Worm (Caenorhabditis elegans): Measurements from ENCODE around the gene rfs-1.

The rfs-1 gene

DNA sequence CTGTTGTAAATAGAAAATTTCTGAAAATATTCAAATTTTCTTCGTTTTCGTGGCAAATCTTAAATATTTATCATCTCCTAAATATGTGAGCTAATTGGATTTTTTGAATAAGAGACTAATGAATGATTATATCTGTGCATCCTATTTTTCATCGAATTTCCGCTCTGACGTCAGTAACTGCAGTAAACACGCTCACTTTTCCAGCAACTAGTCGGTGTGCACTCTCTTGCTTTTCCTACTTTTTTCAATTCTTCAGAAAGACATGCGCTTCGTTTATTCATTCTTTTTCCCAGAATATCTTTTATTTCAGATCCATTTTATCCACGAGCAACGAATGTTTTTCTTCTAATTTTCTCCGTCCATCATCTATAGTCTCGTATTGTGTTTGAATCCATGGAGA, 3.2 kb downstream of the rfs-1 start:
- TF ChIP-seq eor-1 (tag; optimal IDR thresholded peaks at IDR 0.05) = no peak
- no peak for TF ChIP-seq elt-3 (tag; optimal IDR thresholded peaks at IDR 0.05)
- no peak for TF ChIP-seq nhr-25 (tag; optimal IDR thresholded peaks at IDR 0.05)
- TF ChIP-seq fkh-2 (tag; optimal IDR thresholded peaks at IDR 0.05) = no peak
- no peak for TF ChIP-seq pqm-1 (tag; optimal IDR thresholded peaks at IDR 0.05)
- no peak for TF ChIP-seq lin-39 (tag; optimal IDR thresholded peaks at IDR 0.05)
- peak; percentile 32 for TF ChIP-seq nhr-11 (tag; optimal IDR thresholded peaks at IDR 0.05)
- TF ChIP-seq elt-1 (tag; optimal IDR thresholded peaks at IDR 0.05) = no peak
- TF ChIP-seq zag-1 (tag; optimal IDR thresholded peaks at IDR 0.05) = no peak
- TF ChIP-seq skn-1 (tag; optimal IDR thresholded peaks at IDR 0.05) = no peak
- TF ChIP-seq aly-2 (tag; optimal IDR thresholded peaks at IDR 0.05) = no peak
- no peak for TF ChIP-seq ama-1 (optimal IDR thresholded peaks at IDR 0.05)
- no peak for TF ChIP-seq ceh-16 (tag; optimal IDR thresholded peaks at IDR 0.05)
- no peak for TF ChIP-seq ceh-82 (tag; optimal IDR thresholded peaks at IDR 0.05)
- peak; percentile 12 for TF ChIP-seq nfya-1 (tag; optimal IDR thresholded peaks at IDR 0.05; ENCODE audit: insufficient read depth)
- TF ChIP-seq ceh-28 (tag; optimal IDR thresholded peaks at IDR 0.05) = no peak
- no peak for TF ChIP-seq tbx-2 (tag; optimal IDR thresholded peaks at IDR 0.05)
- no peak for TF ChIP-seq unc-39 (tag; optimal IDR thresholded peaks at IDR 0.05)

DNA sequence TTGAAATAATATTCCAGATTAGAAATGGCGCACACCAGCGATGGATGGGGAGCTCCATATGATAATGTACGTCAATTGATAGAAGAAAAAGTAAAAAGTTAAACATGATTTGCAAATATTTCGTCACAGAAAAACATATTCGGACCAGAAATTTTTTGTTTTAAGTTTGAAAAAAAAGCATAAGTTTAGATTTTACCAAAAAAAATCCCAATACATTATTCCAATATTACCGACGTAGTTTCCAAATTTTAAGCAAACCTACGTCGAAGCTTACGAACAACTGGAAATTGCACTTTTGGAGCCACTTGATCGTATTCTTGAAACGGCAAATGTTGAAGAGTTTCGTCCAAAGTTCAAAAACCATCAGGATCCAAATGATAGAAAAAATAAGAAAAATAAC, 6.4 kb downstream of the rfs-1 start, which contains the start of gene henn-1:
Gene henn-1 (plus strand): TSS at position 18 of the 400 bp plus-strand sequence.
- peak; percentile 28 for TF ChIP-seq pha-4 (tag; optimal IDR thresholded peaks at IDR 0.05)
- TF ChIP-seq ama-1 (optimal IDR thresholded peaks at IDR 0.05) = no peak
- peak; percentile 29 for TF ChIP-seq nhr-23 (tag; optimal IDR thresholded peaks at IDR 0.05)
- TF ChIP-seq nhr-237 (tag; optimal IDR thresholded peaks at IDR 0.05) = no peak

DNA sequence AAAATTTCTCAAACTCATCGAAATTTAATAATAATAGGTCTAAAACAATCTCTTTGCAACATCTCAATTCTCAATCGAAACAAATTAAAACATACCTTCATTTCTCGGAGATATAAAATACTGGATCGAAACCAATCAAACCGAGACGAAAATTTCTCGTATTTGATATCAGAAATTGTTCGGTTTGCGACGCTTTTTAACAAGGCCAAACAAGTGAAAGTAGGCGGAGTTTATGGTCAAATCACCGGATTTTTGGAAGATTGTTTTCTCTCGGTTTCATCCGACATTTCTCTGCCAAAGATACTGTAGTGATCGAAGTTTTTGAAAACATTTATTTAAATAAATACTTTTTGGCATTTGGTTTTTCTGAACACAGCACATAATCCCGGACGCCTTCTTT, 9.1 kb downstream of the rfs-1 start, which contains the start of gene C02F5.14:
Gene C02F5.14 (minus strand): TSS at position 157 of the 400 bp plus-strand sequence.
- peak; percentile 4 for TF ChIP-seq nhr-23 (tag; optimal IDR thresholded peaks at IDR 0.05)
- TF ChIP-seq fkh-2 (tag; optimal IDR thresholded peaks at IDR 0.05) = no peak

DNA sequence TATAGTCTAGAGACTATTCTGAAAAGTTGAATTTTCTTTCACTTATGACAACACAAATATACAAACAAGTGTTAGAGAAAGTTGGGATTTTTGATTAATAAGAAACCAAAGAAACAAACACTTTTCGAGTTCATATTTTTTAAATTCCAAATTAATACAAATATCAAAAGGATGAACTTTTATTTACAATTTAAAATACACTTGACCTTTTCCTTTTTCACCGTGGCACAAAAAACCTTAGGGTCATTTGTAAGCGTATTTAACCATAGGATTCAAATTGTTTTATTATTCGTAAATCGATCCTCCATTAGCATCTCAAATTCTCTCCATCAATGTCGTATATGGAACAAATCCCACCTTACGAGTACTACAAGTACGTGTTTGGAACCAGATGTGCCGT, 9.6 kb downstream of the rfs-1 start, which contains the start of gene C02F5.5:
Gene C02F5.5 (plus strand): TSS at position 301 of the 400 bp plus-strand sequence.
- TF ChIP-seq nfya-1 (tag; optimal IDR thresholded peaks at IDR 0.05; ENCODE audit: insufficient read depth) = no peak
- no peak for TF ChIP-seq skn-1 (tag; optimal IDR thresholded peaks at IDR 0.05)
- TF ChIP-seq egl-5 (tag; optimal IDR thresholded peaks at IDR 0.05) = no peak
- TF ChIP-seq fos-1 (tag; optimal IDR thresholded peaks at IDR 0.05) = no peak
- no peak for TF ChIP-seq mdl-1 (tag; optimal IDR thresholded peaks at IDR 0.05)
- no peak for TF ChIP-seq fkh-10 (GFP tag; optimal IDR thresholded peaks at IDR 0.05)
- TF ChIP-seq nhr-12 (tag; optimal IDR thresholded peaks at IDR 0.05) = no peak
- TF ChIP-seq fkh-2 (tag; optimal IDR thresholded peaks at IDR 0.05) = no peak
- TF ChIP-seq ceh-82 (tag; optimal IDR thresholded peaks at IDR 0.05) = no peak
- TF ChIP-seq ama-1 (optimal IDR thresholded peaks at IDR 0.05) = no peak
- no peak for TF ChIP-seq nhr-67 (tag; optimal IDR thresholded peaks at IDR 0.05)
- TF ChIP-seq nhr-23 (tag; optimal IDR thresholded peaks at IDR 0.05) = no peak
- no peak for TF ChIP-seq aly-2 (tag; optimal IDR thresholded peaks at IDR 0.05)
- TF ChIP-seq ceh-16 (tag; optimal IDR thresholded peaks at IDR 0.05) = no peak
- TF ChIP-seq zag-1 (tag; optimal IDR thresholded peaks at IDR 0.05) = no peak
- TF ChIP-seq elt-2 (tag; optimal IDR thresholded peaks at IDR 0.05) = no peak
- no peak for TF ChIP-seq mml-1 (tag; optimal IDR thresholded peaks at IDR 0.05)
- no peak for TF ChIP-seq snpc-4 (tag; optimal IDR thresholded peaks at IDR 0.05)
- no peak for TF ChIP-seq ceh-9 (tag; optimal IDR thresholded peaks at IDR 0.05)

DNA sequence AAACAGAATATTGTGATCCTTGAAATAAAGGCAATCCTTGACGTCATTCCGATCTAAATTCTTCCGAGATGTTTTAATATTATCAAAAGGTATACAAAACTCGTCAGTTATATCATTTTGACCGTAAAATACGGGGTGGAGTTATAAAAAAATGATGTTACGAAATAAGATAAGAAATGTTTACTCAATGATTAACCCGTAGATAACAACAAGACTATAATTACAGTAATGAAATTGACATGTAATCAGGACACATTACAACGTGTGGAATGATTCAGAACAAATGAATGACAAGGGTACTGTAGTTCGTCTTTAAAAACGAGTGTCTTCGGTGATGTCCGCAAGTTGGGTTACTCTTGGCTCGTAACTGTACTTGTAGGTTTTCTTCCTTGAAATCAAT, 11.5 kb downstream of the rfs-1 start, which contains the start of gene tsp-2:
Gene tsp-2 (minus strand): TSS at position 109 of the 400 bp plus-strand sequence.
- TF ChIP-seq ceh-28 (tag; optimal IDR thresholded peaks at IDR 0.05) = no peak
- TF ChIP-seq pha-4 (tag; optimal IDR thresholded peaks at IDR 0.05) = peak; percentile 69
- peak; percentile 86 for TF ChIP-seq pqm-1 (tag; optimal IDR thresholded peaks at IDR 0.05)
- peak; percentile 86 for TF ChIP-seq elt-2 (tag; optimal IDR thresholded peaks at IDR 0.05)
- no peak for TF ChIP-seq nhr-237 (tag; optimal IDR thresholded peaks at IDR 0.05)
- TF ChIP-seq jun-1 (tag; optimal IDR thresholded peaks at IDR 0.05) = peak; percentile 49

DNA sequence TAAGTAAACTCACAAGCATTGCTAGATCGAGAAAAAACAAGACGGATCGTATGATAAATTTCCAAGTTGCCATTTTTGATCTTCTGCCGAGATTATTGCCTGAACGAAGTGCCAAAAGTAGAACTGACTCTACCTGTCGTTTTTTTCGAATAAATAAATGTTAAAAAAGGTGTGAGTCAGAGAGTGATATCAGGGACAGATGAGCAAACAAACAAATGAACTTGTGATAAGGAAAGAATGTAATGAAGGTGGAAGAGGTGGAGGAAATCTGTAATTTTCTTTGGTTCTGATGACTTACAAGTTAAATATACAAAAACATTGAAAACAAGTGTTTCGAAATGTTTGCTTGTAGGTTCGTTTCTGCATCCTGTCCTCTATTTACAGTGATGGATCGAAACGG, 13.0 kb downstream of the rfs-1 start, which contains the start of gene tsp-1:
Gene tsp-1 (minus strand): TSS at position 99 of the 400 bp plus-strand sequence.
- TF ChIP-seq ceh-16 (tag; optimal IDR thresholded peaks at IDR 0.05) (no peak), nhr-43 (tag; optimal IDR thresholded peaks at IDR 0.05; ENCODE audit: poor library complexity, severe bottlenecking) (no peak), R02D3.7 (tag; optimal IDR thresholded peaks at IDR 0.05) (no peak), hmg-11 (tag; optimal IDR thresholded peaks at IDR 0.05) (no peak), pha-4 (tag; optimal IDR thresholded peaks at IDR 0.05) (peak; percentile 21), mml-1 (tag; optimal IDR thresholded peaks at IDR 0.05) (no peak), elt-2 (tag; optimal IDR thresholded peaks at IDR 0.05) (peak; percentile 35), nfya-1 (tag; optimal IDR thresholded peaks at IDR 0.05; ENCODE audit: insufficient read depth) (no peak), pqm-1 (tag; optimal IDR thresholded peaks at IDR 0.05) (peak; percentile 39), ztf-11 (tag; optimal IDR thresholded peaks at IDR 0.05) (no peak)

Data from whole organism, L3 larva.